Fruit fly (Drosophila melanogaster) whole organism: ENCODE data around the gene aly.

Experiments used
- CG8478 ChIP-seq: fragments of >200 bp; optimal IDR thresholded peaks from 2 replicates; lab custom pipeline; 2018; ENCODE audit warnings: inconsistent platforms
- Dll ChIP-seq: fragments of >200 bp; optimal IDR thresholded peaks from 2 replicates; lab custom pipeline; 2017
- EcR ChIP-seq, 2 experiments: fragments of >200 bp; optimal IDR thresholded peaks; 2 replicates each; lab custom pipeline; 2017; ENCODE audit warnings: missing biosample characterization in 2 of 2, missing genetic modification characterization in 2 of 2, missing genetic modification reagents in 2 of 2
- pan ChIP-seq: fragments of >200 bp; optimal IDR thresholded peaks from 2 replicates; lab custom pipeline; 2017
- psq ChIP-seq: fragments of >200 bp; optimal IDR thresholded peaks from 2 replicates; lab custom pipeline; 2017
- usp ChIP-seq: fragments of >200 bp; optimal IDR thresholded peaks from 2 replicates; lab custom pipeline; 2017; ENCODE audit warnings: missing biosample characterization, missing genetic modification characterization, mixed read lengths

aly gene

DNA sequence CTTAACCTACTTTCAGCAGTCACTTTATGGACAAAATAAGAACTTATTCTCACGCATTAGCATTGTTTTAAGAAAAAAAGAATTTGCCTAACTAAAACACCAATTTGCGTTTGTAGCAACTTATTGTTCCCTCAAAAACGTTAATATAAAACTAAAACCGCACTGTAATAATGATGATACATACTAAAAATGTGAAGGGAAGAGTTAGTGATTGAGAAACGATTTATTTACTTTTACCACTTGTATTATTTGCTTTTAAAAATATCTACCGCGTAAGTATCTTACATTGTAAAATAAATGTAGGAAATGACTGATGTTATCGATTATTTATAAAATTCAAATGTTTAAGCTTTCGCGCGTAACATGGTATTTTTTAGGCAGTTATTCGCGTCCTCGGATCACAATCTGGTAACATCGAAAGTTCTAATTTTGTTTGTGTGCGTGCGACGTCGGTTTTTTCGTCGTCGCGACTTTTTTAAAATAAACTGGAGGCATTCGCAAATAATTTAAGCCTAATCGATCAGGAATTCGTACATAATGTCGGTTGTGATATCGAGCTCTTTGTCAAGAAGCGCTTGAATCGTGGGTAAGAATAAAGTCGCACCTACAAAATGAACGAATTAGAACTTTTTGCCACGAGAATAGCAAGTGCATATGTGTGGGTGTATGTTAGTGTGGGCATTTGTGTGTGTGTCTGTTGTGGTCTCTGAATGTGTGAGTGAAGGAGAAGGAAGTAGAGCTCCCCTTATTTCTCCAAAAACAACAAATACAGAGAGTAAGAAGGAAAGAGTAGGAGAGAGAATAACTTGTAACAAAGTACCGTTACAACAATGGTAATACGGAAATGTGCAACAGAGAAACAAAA is 8.7 kb upstream of the aly start, which contains the start of gene CG2162:
CG2162 (plus strand) TSS at position 418 of the 865 bp plus-strand sequence.
- TF ChIP-seq CG8478 (lab: Kevin White, UChicago) (peak; percentile 74), EcR (GFP tag; optimal IDR thresholded peaks at IDR 0.05; lab: Kevin White, UChicago) (no peak), Dll (lab: Kevin White, UChicago) (no peak), usp (GFP tag; lab: Kevin White, UChicago) (no peak), psq (no peak), pan (lab: Kevin White, UChicago) (no peak)

DNA sequence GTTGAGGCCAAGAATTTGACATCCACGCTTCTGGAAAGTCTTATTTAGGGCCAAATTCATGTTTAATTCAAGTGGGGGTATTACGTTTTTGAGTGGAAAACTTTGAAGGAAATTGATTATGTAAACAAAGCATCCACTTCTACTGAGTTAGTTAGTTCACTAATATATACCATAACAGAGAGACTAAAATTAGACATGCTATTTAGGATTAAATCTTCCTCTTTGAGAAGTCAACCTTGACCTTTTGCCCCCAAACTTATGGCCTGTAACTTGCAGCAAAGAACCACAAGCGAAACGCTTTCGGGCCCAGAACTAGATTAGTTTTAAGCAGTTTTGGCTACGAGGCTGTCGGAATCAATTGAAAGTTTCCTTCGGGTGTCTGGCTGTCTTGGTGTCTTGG is 9.2 kb downstream of the aly start, which contains the start of gene CG32487:
CG32487 (minus strand) TSS at position 101 of the 400 bp plus-strand sequence.
- TF ChIP-seq usp (GFP tag; lab: Kevin White, UChicago) = no peak
- no peak for TF ChIP-seq CG8478 (lab: Kevin White, UChicago)
- no peak for TF ChIP-seq psq
- no peak for TF ChIP-seq pan (lab: Kevin White, UChicago)
- TF ChIP-seq Dll (lab: Kevin White, UChicago) = no peak
- no peak for TF ChIP-seq EcR (GFP tag; optimal IDR thresholded peaks at IDR 0.05; lab: Kevin White, UChicago)

DNA sequence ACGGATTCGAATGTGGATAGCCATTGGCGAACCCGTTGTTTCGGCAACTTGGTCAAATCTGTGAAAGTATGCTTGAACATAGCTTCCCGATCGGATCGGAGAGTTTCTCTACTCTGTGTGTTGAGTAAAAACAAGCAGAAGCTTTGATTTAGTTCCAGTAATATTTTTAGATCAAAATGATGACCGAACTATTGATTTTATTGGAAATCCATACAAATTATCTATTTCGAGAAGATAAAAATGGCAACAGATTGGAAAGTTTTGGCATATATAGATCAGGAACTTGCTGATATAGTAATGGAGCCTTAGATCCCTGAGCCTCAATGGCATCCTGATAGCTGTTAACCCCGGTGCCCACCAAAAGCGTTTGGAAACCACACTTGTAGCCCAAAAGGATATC is 10.4 kb downstream of the aly start, which contains the start of gene CG32488:
CG32488 (minus strand) TSS at position 101 of the 400 bp plus-strand sequence.
- TF ChIP-seq psq (no peak), pan (lab: Kevin White, UChicago) (no peak), Dll (lab: Kevin White, UChicago) (no peak), CG8478 (lab: Kevin White, UChicago) (no peak), EcR (GFP tag; optimal IDR thresholded peaks at IDR 0.05; lab: Kevin White, UChicago) (no peak), usp (GFP tag; lab: Kevin White, UChicago) (no peak)

DNA sequence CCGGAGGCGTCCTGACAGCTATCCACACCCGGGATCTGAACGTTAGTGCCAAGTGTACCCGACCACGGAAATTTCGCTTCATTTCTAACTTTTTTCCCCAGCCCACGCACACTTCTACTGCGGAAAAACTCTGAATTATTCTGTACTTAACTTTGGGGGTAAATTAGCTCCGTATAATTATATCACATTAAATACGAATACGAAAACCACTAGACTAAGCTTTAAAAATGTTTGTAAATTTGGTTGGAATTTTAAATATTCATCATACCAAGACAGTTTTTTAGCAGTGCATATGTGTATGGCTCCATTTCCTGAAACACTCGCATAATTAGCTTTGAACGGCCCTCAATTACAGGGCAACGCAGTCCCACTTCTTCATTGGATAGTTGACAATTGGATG is 12.8 kb downstream of the aly start:
- no peak for TF ChIP-seq Dll (lab: Kevin White, UChicago)
- no peak for TF ChIP-seq pan (lab: Kevin White, UChicago)
- TF ChIP-seq psq = no peak
- no peak for TF ChIP-seq usp (GFP tag; lab: Kevin White, UChicago)
- no peak for TF ChIP-seq EcR (GFP tag; optimal IDR thresholded peaks at IDR 0.05; lab: Kevin White, UChicago)
- no peak for TF ChIP-seq CG8478 (lab: Kevin White, UChicago)

DNA sequence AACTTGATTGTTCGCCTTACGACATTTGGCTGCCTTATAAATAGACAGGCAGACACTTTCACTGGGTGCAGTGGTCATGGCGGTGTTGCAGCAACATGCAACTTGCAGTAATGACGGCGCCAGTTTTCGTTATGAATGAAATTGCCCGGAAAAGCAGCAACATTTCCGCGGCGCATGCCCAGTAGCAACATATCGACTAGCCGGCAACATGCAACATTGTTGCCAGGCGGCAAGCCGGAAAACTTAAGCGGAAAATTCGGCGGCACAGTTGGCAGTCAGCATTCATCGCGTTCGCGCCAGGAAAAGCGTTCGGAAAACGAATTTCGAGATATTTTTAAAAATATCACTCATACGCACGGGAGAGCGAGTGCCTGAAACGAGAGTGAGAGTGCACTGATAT is 24.9 kb downstream of the aly start, which contains the start of gene FMRFaR:
FMRFaR (plus strand) TSS at position 272 of the 400 bp plus-strand sequence.
- TF ChIP-seq CG8478 (lab: Kevin White, UChicago) = no peak
- TF ChIP-seq usp (GFP tag; lab: Kevin White, UChicago) = no peak
- TF ChIP-seq psq = no peak
- no peak for TF ChIP-seq EcR (GFP tag; optimal IDR thresholded peaks at IDR 0.05; lab: Kevin White, UChicago)
- no peak for TF ChIP-seq pan (lab: Kevin White, UChicago)
- TF ChIP-seq Dll (lab: Kevin White, UChicago) = no peak

DNA sequence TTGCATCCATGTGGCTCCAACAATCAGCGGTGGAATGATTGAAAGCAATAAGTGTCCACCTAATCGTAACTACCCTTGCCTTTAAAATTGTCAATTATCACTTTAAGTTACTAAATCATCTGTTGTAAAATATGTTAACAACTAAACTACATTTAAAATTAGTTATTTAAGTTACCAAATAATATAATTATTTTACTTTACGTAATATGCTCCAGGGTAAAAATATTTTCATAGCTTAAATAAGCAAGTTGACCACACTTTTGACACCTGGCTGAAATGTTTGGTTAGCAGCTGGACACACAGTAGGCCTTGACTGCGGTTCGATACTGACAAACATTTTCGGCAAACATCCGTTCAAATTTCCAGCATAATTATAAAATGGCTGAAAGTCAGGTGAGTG is 31.4 kb downstream of the aly start, which contains the start of gene CG2113:
CG2113 (plus strand) TSS at position 301 of the 400 bp plus-strand sequence.
- TF ChIP-seq CG8478 (lab: Kevin White, UChicago) (no peak), Dll (lab: Kevin White, UChicago) (no peak)

DNA sequence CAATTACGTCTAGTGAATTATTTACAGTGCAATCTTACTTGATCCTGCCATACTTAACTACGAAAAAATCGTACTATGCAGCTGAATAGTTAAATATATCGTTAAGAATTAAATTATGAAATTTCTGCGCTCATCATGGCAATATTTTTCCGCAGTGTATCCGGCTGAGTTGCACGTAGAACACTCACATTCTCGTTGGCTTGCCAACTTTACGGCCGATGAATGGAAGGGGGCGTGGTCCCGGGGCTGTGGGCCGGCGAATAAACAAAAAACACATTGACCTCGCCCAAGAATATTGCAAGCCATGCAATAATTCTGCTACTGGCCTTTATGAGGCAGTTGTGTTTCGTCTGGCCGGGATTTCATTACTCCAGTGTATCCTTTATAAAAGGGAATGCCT is 38.6 kb downstream of the aly start:
- no peak for TF ChIP-seq CG8478 (lab: Kevin White, UChicago)
- no peak for TF ChIP-seq usp (GFP tag; lab: Kevin White, UChicago)
- TF ChIP-seq Dll (lab: Kevin White, UChicago) = no peak
- TF ChIP-seq EcR (GFP tag; optimal IDR thresholded peaks at IDR 0.05; lab: Kevin White, UChicago) = no peak
- no peak for TF ChIP-seq psq
- no peak for TF ChIP-seq pan (lab: Kevin White, UChicago)

DNA sequence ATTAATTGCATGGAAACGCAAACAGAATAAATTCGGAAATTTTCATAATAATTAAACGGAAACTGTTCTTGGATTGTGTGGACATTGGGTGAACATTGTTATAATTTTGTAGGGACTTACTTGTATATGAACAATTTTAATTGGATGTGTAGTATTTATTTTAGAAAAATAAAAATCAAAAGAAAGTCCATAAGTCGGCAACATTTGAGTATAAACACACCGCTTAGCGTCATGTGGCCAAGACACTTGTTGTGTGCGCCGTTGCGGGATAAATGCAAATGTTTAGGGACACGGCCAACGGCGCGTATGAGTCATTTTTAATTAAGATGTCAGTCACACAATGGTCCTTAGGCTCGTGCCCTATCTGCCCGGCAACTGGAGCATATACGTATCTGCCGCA is 40.0 kb downstream of the aly start:
- TF ChIP-seq Dll (lab: Kevin White, UChicago) = no peak
- TF ChIP-seq pan (lab: Kevin White, UChicago) = no peak
- TF ChIP-seq psq = no peak
- no peak for TF ChIP-seq usp (GFP tag; lab: Kevin White, UChicago)
- no peak for TF ChIP-seq CG8478 (lab: Kevin White, UChicago)
- TF ChIP-seq EcR (GFP tag; optimal IDR thresholded peaks at IDR 0.05; lab: Kevin White, UChicago) = no peak

DNA sequence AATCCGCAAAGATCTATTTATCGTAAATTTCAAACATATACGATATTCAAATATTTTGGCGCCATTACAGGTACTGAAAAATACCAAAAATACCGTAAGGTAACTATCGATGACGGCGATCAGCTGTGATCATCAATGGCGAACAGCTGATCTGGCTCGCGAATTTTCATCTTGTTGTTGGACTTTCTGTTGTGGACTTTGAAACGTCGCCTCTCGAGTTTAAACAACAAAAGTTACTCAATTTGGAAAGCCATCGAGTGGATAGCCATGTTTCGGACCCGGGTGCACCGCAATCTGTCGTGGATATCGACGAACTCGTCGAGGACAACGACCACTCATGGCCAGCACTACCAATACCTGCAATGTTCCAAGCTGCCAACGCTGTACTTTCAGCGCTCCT is 45.5 kb downstream of the aly start, which contains the start of gene CPT2:
CPT2 (plus strand) TSS at position 167 of the 400 bp plus-strand sequence.
- no peak for TF ChIP-seq psq
- TF ChIP-seq Dll (lab: Kevin White, UChicago) = no peak
- no peak for TF ChIP-seq CG8478 (lab: Kevin White, UChicago)
- no peak for TF ChIP-seq usp (GFP tag; lab: Kevin White, UChicago)
- TF ChIP-seq EcR (GFP tag; optimal IDR thresholded peaks at IDR 0.05; lab: Kevin White, UChicago) = no peak
- no peak for TF ChIP-seq pan (lab: Kevin White, UChicago)
